Worm (Caenorhabditis elegans) whole organism, L3 larva: Measurements from ENCODE around the gene Y23B4A.1.

Experiments
- ceh-82 ChIP-seq: fragments of 150-350 bp; optimal IDR thresholded peaks from 2 replicates; lab custom pipeline; 2014; ENCODE audit warnings: missing biosample characterization, missing genetic modification characterization
- egl-27 ChIP-seq: sonication (generic microtip); optimal IDR thresholded peaks from 4 replicates; lab custom pipeline; 2017; ENCODE audit warnings: missing biosample characterization, missing genetic modification reagents, missing genetic modification characterization
- elt-2 ChIP-seq: sonication (generic microtip); optimal IDR thresholded peaks from 2 replicates; lab custom pipeline; 2016; ENCODE audit warnings: missing genetic modification reagents, mild to moderate bottlenecking, missing genetic modification characterization, missing compliant biosample characterization
- elt-3 ChIP-seq, 3 experiments: fragments of 150-350 bp in 1 of 3; sonication (generic microtip) in 2 of 3; optimal IDR thresholded peaks; 2 replicates in 2 of 3; 4 replicates in 1 of 3; lab custom pipeline; 2014 to 2017; ENCODE audit warnings: missing biosample characterization in 3 of 3, missing genetic modification characterization in 3 of 3
- fos-1 ChIP-seq: fragments of 150-350 bp; optimal IDR thresholded peaks from 2 replicates; lab custom pipeline; 2014; ENCODE audit warnings: missing biosample characterization, missing genetic modification characterization
- nhr-12 ChIP-seq: fragments of 150-350 bp; optimal IDR thresholded peaks from 2 replicates; lab custom pipeline; 2014; ENCODE audit warnings: missing biosample characterization, missing genetic modification characterization
- nhr-23 ChIP-seq: fragments of 150-350 bp; optimal IDR thresholded peaks from 2 replicates; lab custom pipeline; 2014; ENCODE audit warnings: missing biosample characterization, missing genetic modification reagents, missing genetic modification characterization
- nhr-237 ChIP-seq: fragments of 150-350 bp; optimal IDR thresholded peaks from 2 replicates; lab custom pipeline; 2014; ENCODE audit warnings: missing biosample characterization, missing genetic modification characterization
- nhr-25 ChIP-seq: sonication (generic microtip); optimal IDR thresholded peaks from 2 replicates; lab custom pipeline; 2017; ENCODE audit warnings: missing biosample characterization, missing genetic modification characterization
- pqm-1 ChIP-seq: fragments of 150-350 bp; optimal IDR thresholded peaks from 2 replicates; lab custom pipeline; 2017; ENCODE audit warnings: missing biosample characterization, missing genetic modification characterization, inconsistent platforms
- unc-62 ChIP-seq: fragments of 150-350 bp; sonication (generic microtip); optimal IDR thresholded peaks from 4 replicates; lab custom pipeline; 2014; ENCODE audit warnings: missing biosample characterization, missing genetic modification reagents, missing genetic modification characterization
- zag-1 ChIP-seq: fragments of 150-350 bp; optimal IDR thresholded peaks from 2 replicates; lab custom pipeline; 2014; ENCODE audit warnings: missing biosample characterization, missing genetic modification characterization

- TF ChIP-seq nhr-25 (tag; lab: Kevin White, UChicago) (no peak), nhr-12 (tag; lab: Kevin White, UChicago) (no peak), unc-62 (GFP tag; lab: Kevin White, UChicago) (no peak), pqm-1 (tag; lab: Kevin White, UChicago) (no peak), nhr-237 (tag; lab: Kevin White, UChicago) (no peak), elt-3 (tag; optimal IDR thresholded peaks at IDR 0.05; lab: Kevin White, UChicago) (no peak), elt-2 (tag; lab: Kevin White, UChicago) (no peak), zag-1 (tag; lab: Kevin White, UChicago) (no peak), egl-27 (tag; lab: Kevin White, UChicago) (no peak), nhr-23 (tag; lab: Kevin White, UChicago) (no peak), ceh-82 (tag; lab: Kevin White, UChicago) (no peak), fos-1 (tag; lab: Kevin White, UChicago) (no peak)
These were observed 27.1 kb downstream of the Y23B4A.1 start, which contains the start of gene F49E10.2 for ce11 chrX:5890080-5890479.
